Fruit fly (Drosophila melanogaster): ENCODE data around the gene CG1792.

The CG1792 gene

DNA sequence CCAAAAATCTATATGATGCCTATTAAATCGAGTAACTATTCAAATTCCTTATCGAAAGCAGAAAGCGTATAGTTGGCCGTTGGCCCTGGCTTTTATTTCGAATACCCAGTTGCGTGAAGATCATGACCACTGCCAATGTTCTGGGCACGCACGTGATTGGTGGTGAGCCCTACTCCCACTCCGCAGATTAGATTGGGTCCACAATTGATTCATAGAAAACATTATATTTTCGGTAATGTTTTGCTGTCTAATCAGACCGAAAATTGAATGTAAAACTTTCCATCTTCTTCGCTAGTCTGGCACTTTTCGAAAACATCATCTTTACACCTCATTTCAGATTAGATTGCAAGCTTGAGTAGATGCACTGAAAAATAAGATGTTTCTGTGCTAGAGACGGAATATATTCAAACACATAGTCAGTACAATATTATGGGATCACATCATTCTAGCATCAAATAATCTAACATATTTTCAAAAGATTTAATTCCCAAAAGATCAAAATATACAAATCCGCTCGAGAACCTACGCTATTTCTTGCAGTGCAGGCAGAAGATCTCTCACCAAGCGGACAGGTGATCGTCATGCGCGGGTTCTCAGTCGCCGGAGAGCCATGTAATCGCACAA, 23.7 kb upstream of the CG1792 start, which contains the start of gene CG1774 (continued):
- peak; percentile 43; the same call in 1 of the 3 replicates for TF ChIP-seq CG11093 (GFP tag; IDR thresholded peaks at IDR 0.05)
- peak; percentile 90 for TF ChIP-seq CG32532 (GFP tag; IDR thresholded peaks at IDR 0.05)
- peak; percentile 55; the same call in 2 of the 3 replicates for TF ChIP-seq H15 (GFP tag; IDR thresholded peaks at IDR 0.05)
- no peak for TF ChIP-seq tio (GFP tag; optimal IDR thresholded peaks at IDR 0.05)
- TF ChIP-seq Max (GFP tag; optimal IDR thresholded peaks at IDR 0.05), result peak; percentile 68
- peak; percentile 69 for TF ChIP-seq CG3847 (GFP tag; IDR thresholded peaks at IDR 0.05)
- TF ChIP-seq cas (GFP tag; IDR thresholded peaks at IDR 0.05), result peak; percentile 34; the same call in 1 of the 2 replicates
- peak; percentile 33 for TF ChIP-seq CG11723 (GFP tag; optimal IDR thresholded peaks at IDR 0.05)
- 0 out of 2 replicates have a peak, but pooled peaks have one; percentile 46 for TF ChIP-seq ro (GFP tag; IDR thresholded peaks at IDR 0.05)
- TF ChIP-seq seq (GFP tag; IDR thresholded peaks at IDR 0.05), result peak; percentile 67
- peak; percentile 64 for TF ChIP-seq CG5953 (GFP tag; IDR thresholded peaks at IDR 0.05)
- peak; percentile 68 for TF ChIP-seq kay (GFP tag; optimal IDR thresholded peaks at IDR 0.05)
- peak; percentile 85 for TF ChIP-seq HLH54F (GFP tag; optimal IDR thresholded peaks at IDR 0.05)
- TF ChIP-seq chinmo (GFP tag; IDR thresholded peaks at IDR 0.05; ENCODE audit: partially characterized antibody), result no peak
- TF ChIP-seq Sox100B (GFP tag; optimal IDR thresholded peaks at IDR 0.05), result peak; percentile 28
- TF ChIP-seq CG13123 (GFP tag; optimal IDR thresholded peaks at IDR 0.05), result peak; percentile 11
- TF ChIP-seq ash1 (GFP tag; optimal IDR thresholded peaks at IDR 0.05), result no peak
- peak; percentile 42 for TF ChIP-seq CG5245 (GFP tag; optimal IDR thresholded peaks at IDR 0.05)
- TF ChIP-seq CG17802 (tag; optimal IDR thresholded peaks at IDR 0.05), result peak; percentile 32
- peak; percentile 44 for TF ChIP-seq Dad (GFP tag; optimal IDR thresholded peaks at IDR 0.05)
- no peak for TF ChIP-seq Hr39 (optimal IDR thresholded peaks at IDR 0.05)
- TF ChIP-seq D19A (tag; optimal IDR thresholded peaks at IDR 0.05), result peak; percentile 54
- TF ChIP-seq wek (GFP tag; optimal IDR thresholded peaks at IDR 0.05), result peak; percentile 4
- TF ChIP-seq Ravus (GFP tag; IDR thresholded peaks at IDR 0.05), result peak; percentile 22
- peak; percentile 33 for TF ChIP-seq Mes4 (GFP tag; optimal IDR thresholded peaks at IDR 0.05)
- TF ChIP-seq sens-2 (GFP tag; IDR thresholded peaks at IDR 0.05), result no peak; the same call in 1 of the 2 replicates
- peak; percentile 78 for TF ChIP-seq CG17361 (GFP tag; IDR thresholded peaks at IDR 0.05)
- TF ChIP-seq CG13424 (tag; optimal IDR thresholded peaks at IDR 0.05), result peak; percentile 72
- TF ChIP-seq Vsx1 (GFP tag; optimal IDR thresholded peaks at IDR 0.05), result peak; percentile 51
- 0 out of 3 replicates have a peak, but pooled peaks have one; percentile 24 for TF ChIP-seq jigr1 (GFP tag; IDR thresholded peaks at IDR 0.05)
- TF ChIP-seq corto (GFP tag; optimal IDR thresholded peaks at IDR 0.05), result peak; percentile 84
- TF ChIP-seq dmrt11E (tag; optimal IDR thresholded peaks at IDR 0.05), result peak; percentile 43
- TF ChIP-seq lab (GFP tag; optimal IDR thresholded peaks at IDR 0.05), result peak; percentile 94
- peak in 1 of 3 experiments; percentile 26 for TF ChIP-seq lola (GFP tag; optimal IDR thresholded peaks at IDR 0.05)
- peak; percentile 32 for TF ChIP-seq disco-r (GFP tag; optimal IDR thresholded peaks at IDR 0.05)
- no peak for TF ChIP-seq eve (GFP tag; optimal IDR thresholded peaks at IDR 0.05)
- no peak; the same call in 1 of the 2 replicates for TF ChIP-seq Rx (GFP tag; IDR thresholded peaks at IDR 0.05)
- peak; percentile 10 for TF ChIP-seq CG14965 (GFP tag; optimal IDR thresholded peaks at IDR 0.05; ENCODE audit: borderline replicate concordance)
- peak; percentile 31 for TF ChIP-seq CG3838 (GFP tag; optimal IDR thresholded peaks at IDR 0.05)
- TF ChIP-seq MESR4 (GFP tag; optimal IDR thresholded peaks at IDR 0.05), result no peak
- peak; percentile 74 for TF ChIP-seq zfh1 (GFP tag; IDR thresholded peaks at IDR 0.05)
- TF ChIP-seq CG4328 (GFP tag; optimal IDR thresholded peaks at IDR 0.05), result no peak
- no peak for TF ChIP-seq hb (GFP tag; IDR thresholded peaks at IDR 0.05; ENCODE audit: partially characterized antibody)
- TF ChIP-seq CG6654 (GFP tag; optimal IDR thresholded peaks at IDR 0.05), result no peak
- TF ChIP-seq CG4730 (GFP tag; IDR thresholded peaks at IDR 0.05), result peak; percentile 46; the same call in 1 of the 2 replicates
- peak; percentile 96 for TF ChIP-seq Ets65A (GFP tag)
- TF ChIP-seq bsh (GFP tag; optimal IDR thresholded peaks at IDR 0.05), result peak in 1 of 2 experiments; percentile 75
- TF ChIP-seq Mrtf (GFP tag; IDR thresholded peaks at IDR 0.05), result peak; percentile 41; the same call in 1 of the 3 replicates
- no peak for TF ChIP-seq BEAF-32 (GFP tag; optimal IDR thresholded peaks at IDR 0.05)
- TF ChIP-seq CG17328 (GFP tag; IDR thresholded peaks at IDR 0.05), result peak; percentile 61

Measured in whole organism, embryonic.